Worm (Caenorhabditis elegans): ENCODE results near the gene sop-2.
"Not testable (repeated sequence)": the region's sequence is repeated elsewhere in the genome, so short reads cannot be mapped to it uniquely, and the experiment has no call there.

Gene sop-2

ce11 chrII:12339644-12340043, at the start of gene sop-2:
Gene sop-2, plus strand, starts transcription at chrII:12339944.
- no peak for TF ChIP-seq unc-62 (GFP tag; optimal IDR thresholded peaks at IDR 0.05)

ce11 chrII:12296591-12296990, 43.2 kb upstream of the sop-2 start:
- TF ChIP-seq unc-62 (GFP tag; optimal IDR thresholded peaks at IDR 0.05) = no peak

DNA sequence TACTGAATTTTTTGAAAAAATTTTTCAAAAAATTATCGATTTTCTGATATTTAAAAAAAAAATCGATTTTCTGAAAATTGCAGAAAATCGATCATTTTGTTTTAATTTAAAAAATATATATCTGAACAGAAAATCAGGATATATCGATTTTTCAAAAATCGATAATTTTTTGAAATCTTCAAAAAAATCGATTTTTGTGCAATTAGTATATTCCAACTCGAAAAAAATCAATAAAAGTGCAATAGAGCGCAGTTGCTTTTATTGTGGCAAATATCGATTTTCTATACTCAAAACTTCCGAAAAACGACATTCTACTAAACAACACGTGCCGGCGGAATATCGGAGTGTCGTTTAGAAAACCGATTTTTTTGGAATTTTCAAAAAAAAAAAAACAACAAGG, 39.1 kb upstream of the sop-2 start:
- TF ChIP-seq unc-62 (GFP tag; optimal IDR thresholded peaks at IDR 0.05) = no peak

- no peak for TF ChIP-seq unc-62 (GFP tag; optimal IDR thresholded peaks at IDR 0.05)
Observed at ce11 chrII:12301233-12301632, 38.5 kb upstream of the sop-2 start.

DNA sequence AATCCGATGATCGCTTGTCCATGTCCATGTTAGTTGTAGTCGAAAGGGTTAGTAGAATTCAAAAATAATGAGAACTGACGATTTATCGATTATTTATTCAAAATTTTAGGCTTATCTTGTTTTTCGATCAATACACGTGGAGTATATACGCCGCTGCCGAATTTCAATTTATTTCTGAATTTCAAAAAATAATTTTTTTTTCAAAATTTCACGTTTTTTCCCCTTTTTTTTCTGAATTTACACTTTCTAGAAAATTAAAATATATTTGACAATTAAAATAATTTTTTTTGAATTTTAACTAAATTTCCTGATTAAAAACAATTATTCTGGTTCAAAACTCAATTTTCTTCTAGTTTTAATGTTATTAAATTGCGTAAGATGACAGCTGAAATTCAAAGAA, 37.4 kb upstream of the sop-2 start, which contains the start of gene C50E10.1:
TSS of gene C50E10.1 (minus strand) at position 101 of the 400 bp plus-strand sequence.
- TF ChIP-seq unc-62 (GFP tag; optimal IDR thresholded peaks at IDR 0.05) = no peak

DNA sequence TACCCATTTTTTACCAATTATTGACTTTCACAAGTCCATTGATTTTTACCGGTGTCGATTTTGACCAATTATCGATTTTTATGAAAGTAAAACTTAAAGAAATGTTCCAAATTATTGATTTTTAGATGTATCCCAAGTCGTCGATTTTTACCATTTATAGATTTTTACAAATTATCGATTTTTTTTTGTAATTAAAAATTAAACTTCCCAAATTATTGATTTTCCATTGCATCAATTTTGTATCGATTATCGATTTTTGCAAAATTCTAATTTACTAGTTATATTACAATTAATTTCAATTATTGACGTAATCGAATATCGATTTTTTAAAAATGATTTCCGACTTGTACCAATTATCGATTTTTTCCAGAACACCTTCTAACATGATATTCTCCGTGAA, 36.6 kb upstream of the sop-2 start, which contains the start of gene sre-50:
TSS of gene sre-50 (plus strand) at position 384 of the 400 bp plus-strand sequence.
- TF ChIP-seq unc-62 (GFP tag; optimal IDR thresholded peaks at IDR 0.05) = no peak

DNA sequence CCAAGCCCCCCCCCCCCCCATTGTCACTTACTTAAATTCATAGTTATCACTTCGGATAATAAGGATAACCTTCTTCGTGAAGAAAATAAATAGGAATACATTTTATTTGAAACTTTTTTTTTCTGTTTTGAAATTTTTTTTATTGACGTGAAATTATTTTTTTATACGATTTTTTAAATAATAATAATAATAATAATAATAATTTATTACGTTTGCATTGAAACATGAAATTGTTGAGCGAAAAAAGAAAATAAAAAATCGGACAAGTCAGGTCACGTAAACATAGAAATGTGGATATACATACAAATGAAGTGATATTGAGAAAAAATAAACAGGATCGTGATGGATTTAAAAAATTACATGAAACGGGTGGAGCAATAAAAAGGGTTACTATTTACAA, 30.1 kb upstream of the sop-2 start, which contains the start of gene C50E10.2:
TSS of gene C50E10.2 (minus strand) at position 101 of the 400 bp plus-strand sequence.
- no peak for TF ChIP-seq unc-62 (GFP tag; optimal IDR thresholded peaks at IDR 0.05)

DNA sequence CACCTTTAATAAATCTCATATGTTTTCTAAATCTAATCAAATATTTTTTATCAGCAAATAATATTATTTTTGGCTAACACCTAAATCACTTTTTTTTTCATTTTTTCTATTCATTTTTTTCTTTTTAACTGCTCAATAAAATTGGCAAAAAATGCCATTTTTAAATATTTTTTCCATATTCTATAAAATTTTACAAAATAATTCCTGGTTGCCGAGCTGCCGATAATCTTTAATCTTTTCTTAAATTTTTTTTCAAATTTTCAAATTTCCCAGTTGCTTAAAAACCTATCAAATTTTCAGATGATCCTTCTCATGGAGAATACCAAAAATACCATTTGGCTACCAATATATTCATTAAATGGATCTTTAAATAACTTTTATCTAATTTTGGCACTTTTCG, 28.2 kb upstream of the sop-2 start, which contains the start of gene sre-51:
TSS of gene sre-51 (plus strand) at position 301 of the 400 bp plus-strand sequence.
- TF ChIP-seq unc-62 (GFP tag; optimal IDR thresholded peaks at IDR 0.05) = no peak

ce11 chrII:12318541-12318940, 21.2 kb upstream of the sop-2 start, which contains the start of gene sre-49:
Gene sre-49, plus strand, starts transcription at chrII:12318841.
- not testable (repeated sequence) for TF ChIP-seq unc-62 (GFP tag; optimal IDR thresholded peaks at IDR 0.05)

- TF ChIP-seq unc-62 (GFP tag; optimal IDR thresholded peaks at IDR 0.05) = no peak
Observed at ce11 chrII:12323305-12323704, 16.4 kb upstream of the sop-2 start, which contains the start of gene sre-53. Gene sre-53, minus strand, starts transcription at chrII:12323405.

- no peak for TF ChIP-seq unc-62 (GFP tag; optimal IDR thresholded peaks at IDR 0.05)
Observed at ce11 chrII:12324159-12324558, 15.6 kb upstream of the sop-2 start, which contains the start of gene sre-56. Gene sre-56, plus strand, starts transcription at chrII:12324459.

DNA sequence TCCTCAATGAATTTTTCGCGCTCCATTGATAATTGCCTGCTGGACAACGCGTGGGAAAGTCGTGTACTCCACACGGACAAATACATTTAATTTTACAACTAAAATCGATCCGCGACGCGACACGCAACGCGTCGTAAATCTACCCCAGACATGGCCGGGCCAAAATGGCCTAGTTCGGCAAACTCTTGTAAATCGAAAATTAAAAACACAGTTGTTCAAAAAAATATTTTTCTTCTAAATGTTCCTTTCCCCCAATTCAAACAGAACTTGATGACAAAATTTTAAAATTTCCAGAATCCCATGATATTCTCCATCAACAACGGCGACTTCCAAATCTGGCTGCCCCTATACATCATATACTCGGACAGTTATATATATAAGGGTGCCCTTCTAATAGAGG, 10.8 kb upstream of the sop-2 start, which contains the start of gene sre-55:
TSS of gene sre-55 (plus strand) at position 301 of the 400 bp plus-strand sequence.
- TF ChIP-seq unc-62 (GFP tag; optimal IDR thresholded peaks at IDR 0.05) = no peak

ce11 chrII:12332624-12333023, 7.1 kb upstream of the sop-2 start, which contains the start of gene sre-54:
Gene sre-54, plus strand, starts transcription at chrII:12332924.
- TF ChIP-seq unc-62 (GFP tag; optimal IDR thresholded peaks at IDR 0.05) = no peak

DNA sequence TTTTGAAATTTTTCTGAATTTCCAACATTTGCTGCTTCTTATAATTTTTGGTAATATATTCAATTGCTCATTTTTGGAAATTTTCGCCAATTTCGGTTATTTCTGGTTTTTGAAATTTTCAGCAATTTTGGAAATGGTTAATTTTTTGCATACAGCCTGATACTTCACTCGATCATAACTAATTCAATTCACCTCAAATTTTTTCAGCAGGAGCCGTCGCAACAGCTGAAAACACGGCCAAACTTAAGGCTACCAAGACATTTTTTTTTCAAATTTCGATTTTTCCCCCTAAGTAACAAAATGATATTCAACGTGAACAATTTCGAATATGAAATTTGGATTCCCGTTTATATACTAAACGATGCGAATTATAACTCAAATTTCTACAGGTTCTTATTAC, 4.3 kb upstream of the sop-2 start, which contains the start of gene sre-52:
TSS of gene sre-52 (plus strand) at position 301 of the 400 bp plus-strand sequence.
- TF ChIP-seq unc-62 (GFP tag; optimal IDR thresholded peaks at IDR 0.05) = no peak

DNA sequence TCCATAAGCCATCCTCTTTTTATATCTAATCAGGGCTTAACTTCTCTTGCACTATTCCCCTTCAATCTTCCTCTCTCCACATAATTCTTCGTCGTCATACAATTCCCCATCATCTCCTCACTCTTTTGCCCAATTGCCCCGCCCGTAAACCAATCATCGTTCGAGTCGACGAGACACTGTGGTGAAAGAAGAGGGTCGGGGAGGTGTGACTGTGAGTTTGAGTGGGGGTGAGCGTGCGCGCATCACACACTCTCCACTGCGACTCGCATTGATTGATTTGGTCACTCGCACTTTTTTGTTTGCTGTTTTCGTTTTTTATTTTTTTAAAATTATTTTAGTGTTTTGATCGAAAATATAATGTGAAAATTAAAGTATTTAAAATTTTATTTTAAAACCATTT, 592 bp upstream of the sop-2 start:
- no peak for TF ChIP-seq unc-62 (GFP tag; optimal IDR thresholded peaks at IDR 0.05)

DNA sequence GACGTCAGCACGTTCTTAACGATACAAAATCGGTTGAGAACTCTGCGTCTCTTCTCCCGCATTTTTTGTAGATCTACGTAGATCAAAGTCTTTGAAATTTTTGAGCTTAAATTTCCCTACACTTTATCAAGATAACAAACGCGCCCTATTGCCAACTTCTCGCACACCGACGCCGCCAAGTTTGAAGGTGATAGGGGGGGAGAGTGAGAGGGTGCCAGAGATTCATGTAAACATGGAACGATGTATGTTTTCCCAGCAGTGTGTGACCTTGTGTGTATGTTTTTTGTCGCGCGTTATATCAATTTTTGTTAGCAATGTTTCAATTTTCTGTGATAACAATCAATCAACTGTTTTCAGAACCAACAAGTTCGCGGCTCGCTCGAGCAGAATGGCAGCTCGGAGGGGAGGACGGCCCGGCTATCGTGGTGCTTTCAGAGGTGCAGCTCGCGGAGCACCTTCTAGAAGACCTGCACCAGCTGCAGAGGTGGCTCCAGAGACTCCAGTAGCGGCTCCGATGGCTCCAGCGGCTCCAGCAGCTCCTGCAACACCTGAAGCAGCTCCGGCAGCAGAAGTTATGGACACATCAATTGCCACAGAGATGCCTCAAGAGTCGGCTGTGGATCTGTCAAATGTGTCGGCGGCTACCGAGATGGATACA, 2.0 kb downstream of the sop-2 start:
- no peak for TF ChIP-seq unc-62 (GFP tag; optimal IDR thresholded peaks at IDR 0.05)

- TF ChIP-seq unc-62 (GFP tag; optimal IDR thresholded peaks at IDR 0.05) = no peak
Observed at ce11 chrII:12342928-12343327, 3.2 kb downstream of the sop-2 start.
